Fruit fly (Drosophila melanogaster) whole organism, wandering third instar larva: ENCODE results near the gene Cby.

Experiments used
- Abd-B ChIP-seq: fragments of >200 bp; optimal IDR thresholded peaks from 2 replicates; lab custom pipeline; 2017; ENCODE audit warnings: missing biosample characterization, missing genetic modification characterization
- CG32264 ChIP-seq: fragments of 200-800 bp; sonication (Bioruptor generic); optimal IDR thresholded peaks from 2 replicates; lab custom pipeline; 2016; ENCODE audit warnings: missing biosample characterization, missing genetic modification characterization
- CG9705 ChIP-seq: fragments of 200-800 bp; sonication (Bioruptor generic); optimal IDR thresholded peaks from 2 replicates; lab custom pipeline; 2018; ENCODE audit warnings: missing biosample characterization, mild to moderate bottlenecking, missing genetic modification characterization
- CrebA ChIP-seq: fragments of 200-800 bp; sonication (Bioruptor generic); optimal IDR thresholded peaks from 2 replicates; lab custom pipeline; 2016; ENCODE audit warnings: missing biosample characterization, mild to moderate bottlenecking, missing genetic modification characterization, borderline replicate concordance
- Dfd ChIP-seq: fragments of >200 bp; optimal IDR thresholded peaks from 2 replicates; lab custom pipeline; 2017; ENCODE audit warnings: missing biosample characterization, missing genetic modification characterization
- Dif ChIP-seq: fragments of 200-275, 200-300 bp; sonication (Bioruptor generic); optimal IDR thresholded peaks from 2 replicates; lab custom pipeline; 2018; ENCODE audit warnings: missing biosample characterization, missing genetic modification characterization; ENCODE audit not compliant: partially characterized antibody
- GATAd ChIP-seq: sonication (Bioruptor generic); optimal IDR thresholded peaks from 2 replicates; lab custom pipeline; 2016; ENCODE audit warnings: missing biosample characterization, missing genetic modification characterization
- HLH106 ChIP-seq: fragments of 200-800 bp; optimal IDR thresholded peaks from 3 replicates; lab custom pipeline; 2019; ENCODE audit warnings: missing biosample characterization, mild to moderate bottlenecking, missing genetic modification characterization, moderate library complexity
- Hnf4 ChIP-seq: fragments of 200-800 bp; sonication (Bioruptor generic); optimal IDR thresholded peaks from 2 replicates; lab custom pipeline; 2016; ENCODE audit warnings: missing biosample characterization, mild to moderate bottlenecking, missing genetic modification characterization
- Hr78 ChIP-seq: fragments of >200 bp; optimal IDR thresholded peaks from 2 replicates; lab custom pipeline; 2017; ENCODE audit warnings: missing biosample characterization, missing genetic modification characterization
- Hr83 ChIP-seq: fragments of 200-300 bp; sonication (Bioruptor generic); optimal IDR thresholded peaks from 2 replicates; lab custom pipeline; 2016; ENCODE audit warnings: missing biosample characterization, mild to moderate bottlenecking, missing genetic modification characterization, moderate library complexity; ENCODE audit not compliant: poor library complexity, severe bottlenecking
- Jra ChIP-seq: sonication (Bioruptor generic); optimal IDR thresholded peaks from 2 replicates; lab custom pipeline; 2016; ENCODE audit warnings: missing biosample characterization, missing genetic modification characterization
- Mio ChIP-seq: sonication (Bioruptor generic); optimal IDR thresholded peaks from 2 replicates; lab custom pipeline; 2016; ENCODE audit warnings: missing biosample characterization, missing genetic modification characterization
- Myc ChIP-seq: fragments of >200 bp; optimal IDR thresholded peaks from 2 replicates; lab custom pipeline; 2017
- N ChIP-seq: fragments of >200 bp; optimal IDR thresholded peaks from 2 replicates; lab custom pipeline; 2018; ENCODE audit warnings: missing biosample characterization, missing external identifiers, missing genetic modification characterization
- OdsH ChIP-seq: fragments of 200-800 bp; sonication (Bioruptor generic); optimal IDR thresholded peaks from 2 replicates; lab custom pipeline; 2016; ENCODE audit warnings: missing biosample characterization, mild to moderate bottlenecking, missing genetic modification characterization
- Rel ChIP-seq, 2 experiments: fragments of 200-800 bp; sonication (Bioruptor generic) in 1 of 2; optimal IDR thresholded peaks; 2 replicates in 1 of 2; 3 replicates in 1 of 2; lab custom pipeline; 2016 to 2019; ENCODE audit warnings: mild to moderate bottlenecking in 2 of 2, missing biosample characterization in 2 of 2, missing genetic modification characterization in 2 of 2, moderate library complexity in 1 of 2
- Sp1 ChIP-seq: fragments of 200-800 bp; sonication (Bioruptor generic); optimal IDR thresholded peaks from 3 replicates; lab custom pipeline; 2019; ENCODE audit warnings: missing biosample characterization, mild to moderate bottlenecking, missing genetic modification characterization, moderate library complexity
- Vsx2 ChIP-seq: fragments of 200-300, 225-300 bp; sonication (Bioruptor generic); optimal IDR thresholded peaks from 2 replicates; lab custom pipeline; 2018; ENCODE audit warnings: missing biosample characterization, missing genetic modification characterization; ENCODE audit not compliant: partially characterized antibody
- br ChIP-seq: fragments of 200-800 bp; sonication (Bioruptor generic); optimal IDR thresholded peaks from 2 replicates; lab custom pipeline; 2016; ENCODE audit warnings: missing biosample characterization, missing genetic modification characterization
- brk ChIP-seq: fragments of 200-800 bp; sonication (Bioruptor generic); optimal IDR thresholded peaks from 2 replicates; lab custom pipeline; 2016; ENCODE audit warnings: missing biosample characterization, mild to moderate bottlenecking, missing genetic modification characterization
- dl ChIP-seq, 2 experiments: fragments of 175-275, 200-275 bp in 1 of 2; fragments of 200-275 bp in 1 of 2; sonication (Bioruptor generic); optimal IDR thresholded peaks; lab custom pipeline; 2018; ENCODE audit warnings: mild to moderate bottlenecking in 2 of 2, missing biosample characterization in 2 of 2, missing genetic modification characterization in 2 of 2, moderate library complexity in 2 of 2; ENCODE audit not compliant: partially characterized antibody in 2 of 2, insufficient read depth in 1 of 2
- dmrt93B ChIP-seq: fragments of 200-800 bp; sonication (Bioruptor generic); optimal IDR thresholded peaks from 2 replicates; lab custom pipeline; 2018; ENCODE audit warnings: missing biosample characterization, mild to moderate bottlenecking, missing genetic modification characterization
- dsf ChIP-seq: sonication (Bioruptor generic); optimal IDR thresholded peaks from 2 replicates; lab custom pipeline; 2016; ENCODE audit warnings: missing biosample characterization, missing genetic modification characterization, borderline replicate concordance
- ey ChIP-seq: fragments of 200-800 bp; sonication (Bioruptor generic); optimal IDR thresholded peaks from 2 replicates; lab custom pipeline; 2016; ENCODE audit warnings: missing biosample characterization, missing genetic modification characterization
- foxo ChIP-seq, 2 experiments: fragments of 200-800 bp; sonication (Bioruptor generic); optimal IDR thresholded peaks; 2 replicates in 1 of 2; 3 replicates in 1 of 2; lab custom pipeline; 2016 to 2017; ENCODE audit warnings: missing biosample characterization in 2 of 2, missing genetic modification characterization in 2 of 2
- fru ChIP-seq: fragments of 200-800 bp; sonication (Bioruptor generic); optimal IDR thresholded peaks from 3 replicates; lab custom pipeline; 2016; ENCODE audit warnings: missing biosample characterization, mild to moderate bottlenecking, missing genetic modification characterization
- h ChIP-seq: fragments of 200-800 bp; sonication (Bioruptor generic); optimal IDR thresholded peaks from 3 replicates; lab custom pipeline; 2016; ENCODE audit warnings: missing biosample characterization, mild to moderate bottlenecking, missing genetic modification characterization
- jim ChIP-seq: fragments of 175-275, 200-325 bp; sonication (Bioruptor generic); optimal IDR thresholded peaks from 2 replicates; lab custom pipeline; 2016; ENCODE audit warnings: missing biosample characterization, mild to moderate bottlenecking, missing genetic modification characterization
- lola ChIP-seq: fragments of >200 bp; optimal IDR thresholded peaks from 2 replicates; lab custom pipeline; 2017; ENCODE audit warnings: missing biosample characterization, missing genetic modification characterization
- pan ChIP-seq: fragments of >200 bp; optimal IDR thresholded peaks from 2 replicates; lab custom pipeline; 2017
- psq ChIP-seq: fragments of 200-800 bp; sonication (Bioruptor generic); optimal IDR thresholded peaks from 3 replicates; lab custom pipeline; 2017; ENCODE audit warnings: missing biosample characterization, mild to moderate bottlenecking, missing genetic modification characterization, moderate library complexity
- rgr ChIP-seq: fragments of 200-800 bp; sonication (Bioruptor generic); optimal IDR thresholded peaks from 3 replicates; lab custom pipeline; 2016; ENCODE audit warnings: missing biosample characterization, mild to moderate bottlenecking, missing genetic modification characterization
- sage ChIP-seq: fragments of 200-800 bp; sonication (Bioruptor generic); optimal IDR thresholded peaks from 2 replicates; lab custom pipeline; 2016; ENCODE audit warnings: missing biosample characterization, mild to moderate bottlenecking, missing genetic modification characterization
- sv ChIP-seq: fragments of 200-800 bp; sonication (Bioruptor generic); optimal IDR thresholded peaks from 3 replicates; lab custom pipeline; 2016; ENCODE audit warnings: missing biosample characterization, missing genetic modification characterization
- tai ChIP-seq: sonication (Bioruptor generic); optimal IDR thresholded peaks from 2 replicates; lab custom pipeline; 2016; ENCODE audit warnings: missing biosample characterization, missing genetic modification characterization
- usp ChIP-seq: fragments of >200 bp; optimal IDR thresholded peaks from 2 replicates; lab custom pipeline; 2017; ENCODE audit warnings: missing biosample characterization, missing genetic modification characterization
- woc ChIP-seq: sonication (Bioruptor generic); optimal IDR thresholded peaks from 2 replicates; lab custom pipeline; 2016; ENCODE audit warnings: missing biosample characterization, mild to moderate bottlenecking, missing genetic modification characterization

The Cby gene

dm6 chr3R:21857509-21857908 is 10.3 kb upstream of the Cby start:
- TF ChIP-seq Mio (GFP tag; lab: Kevin White, UChicago) (no peak), Dfd (no peak), dl (GFP tag; optimal IDR thresholded peaks at IDR 0.05; lab: Kevin White, UChicago; ENCODE audit: insufficient read depth in 1 of 2, partially characterized antibody in 2 of 2) (no peak), br (no peak), Hr83 (GFP tag; lab: Kevin White, UChicago) (no peak), Myc (lab: Kevin White, UChicago) (no peak), fru (GFP tag; lab: Kevin White, UChicago) (peak; percentile 36), Rel (GFP tag; optimal IDR thresholded peaks at IDR 0.05; lab: Kevin White, UChicago) (no peak), Rel (tag; optimal IDR thresholded peaks at IDR 0.05; lab: Kevin White, UChicago) (no peak), CG32264 (GFP tag; lab: Kevin White, UChicago) (no peak), Sp1 (GFP tag; lab: Kevin White, UChicago) (peak; percentile 11), rgr (no peak), Abd-B (GFP tag; lab: Kevin White, UChicago) (no peak), brk (GFP tag; lab: Kevin White, UChicago) (no peak), foxo (GFP tag; optimal IDR thresholded peaks at IDR 0.05; lab: Kevin White, UChicago) (peak in 1 of 2 experiments; percentile 26), sv (no peak), GATAd (GFP tag; lab: Kevin White, UChicago) (no peak), tai (GFP tag; lab: Kevin White, UChicago) (no peak), usp (GFP tag; lab: Kevin White, UChicago) (no peak), woc (GFP tag; lab: Kevin White, UChicago) (peak; percentile 17), ey (peak; percentile 6), OdsH (peak; percentile 6), Hnf4 (no peak), CG9705 (GFP tag; lab: Kevin White, UChicago) (no peak), psq (GFP tag; lab: Kevin White, UChicago) (peak; percentile 7), HLH106 (tag; lab: Kevin White, UChicago) (peak; percentile 28), dmrt93B (GFP tag; lab: Kevin White, UChicago) (no peak), Jra (no peak), jim (GFP tag; lab: Kevin White, UChicago) (no peak), dsf (GFP tag; lab: Kevin White, UChicago) (no peak), h (peak; percentile 13), Vsx2 (no peak), N (GFP tag; lab: Kevin White, UChicago) (no peak)

DNA sequence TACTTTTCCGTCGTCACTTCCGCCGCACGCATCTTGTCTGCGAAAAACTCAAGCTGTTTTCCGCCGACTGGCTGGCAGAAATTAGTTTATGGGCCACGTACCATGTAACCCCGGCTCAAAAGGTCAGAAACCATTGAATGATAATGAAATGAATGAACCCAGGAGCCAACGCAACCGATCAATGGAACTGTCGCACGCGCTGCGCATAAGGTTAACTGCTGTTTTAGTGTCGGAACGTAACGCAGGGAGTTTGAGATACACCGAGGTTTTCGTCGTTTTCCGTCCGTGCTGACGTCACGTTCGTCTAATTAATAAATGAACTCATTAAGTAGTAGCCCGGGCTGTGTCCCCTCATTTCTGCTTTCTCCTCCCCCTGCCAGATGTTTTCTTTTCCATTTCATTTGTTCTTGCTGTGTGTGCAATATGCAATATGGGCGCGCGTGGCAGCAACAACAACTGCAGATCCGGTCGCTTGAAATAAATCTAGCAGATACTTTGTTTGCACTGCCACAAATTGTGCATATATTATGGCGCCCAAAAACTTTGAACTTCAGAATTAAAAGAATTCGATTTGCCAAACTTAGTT is 9.4 kb upstream of the Cby start:
- no peak for TF ChIP-seq usp (GFP tag; lab: Kevin White, UChicago)
- no peak for TF ChIP-seq OdsH
- no peak for TF ChIP-seq foxo (GFP tag; optimal IDR thresholded peaks at IDR 0.05; lab: Kevin White, UChicago)
- no peak for TF ChIP-seq CG32264 (GFP tag; lab: Kevin White, UChicago)

dm6 chr3R:21859509-21859908 is 8.3 kb upstream of the Cby start:
- TF ChIP-seq Rel (GFP tag; optimal IDR thresholded peaks at IDR 0.05; lab: Kevin White, UChicago) = peak; percentile 70
- peak; percentile 75 for TF ChIP-seq Rel (tag; optimal IDR thresholded peaks at IDR 0.05; lab: Kevin White, UChicago)
- TF ChIP-seq Hr83 (GFP tag; lab: Kevin White, UChicago) = no peak
- TF ChIP-seq ey = peak; percentile 95
- TF ChIP-seq br = peak; percentile 95
- TF ChIP-seq CG32264 (GFP tag; lab: Kevin White, UChicago) = peak; percentile 68
- no peak for TF ChIP-seq Hr78 (GFP tag; lab: Kevin White, UChicago)
- peak; percentile 5 for TF ChIP-seq sv
- peak; percentile 97 for TF ChIP-seq fru (GFP tag; lab: Kevin White, UChicago)
- TF ChIP-seq CrebA (GFP tag; lab: Kevin White, UChicago) = peak; percentile 8
- peak; percentile 85 for TF ChIP-seq Jra
- peak in 1 of 2 experiments; percentile 96 for TF ChIP-seq foxo (GFP tag; optimal IDR thresholded peaks at IDR 0.05; lab: Kevin White, UChicago)
- no peak for TF ChIP-seq Vsx2
- peak; percentile 92 for TF ChIP-seq rgr
- peak; percentile 95 for TF ChIP-seq Sp1 (GFP tag; lab: Kevin White, UChicago)
- peak; percentile 1 for TF ChIP-seq GATAd (GFP tag; lab: Kevin White, UChicago)
- TF ChIP-seq N (GFP tag; lab: Kevin White, UChicago) = no peak
- no peak for TF ChIP-seq dl (GFP tag; optimal IDR thresholded peaks at IDR 0.05; lab: Kevin White, UChicago; ENCODE audit: insufficient read depth in 1 of 2, partially characterized antibody in 2 of 2)
- TF ChIP-seq Dif (GFP tag; lab: Kevin White, UChicago) = no peak
- peak; percentile 91 for TF ChIP-seq Hnf4
- TF ChIP-seq psq (GFP tag; lab: Kevin White, UChicago) = peak; percentile 94
- TF ChIP-seq OdsH = peak; percentile 92
- peak; percentile 76 for TF ChIP-seq dsf (GFP tag; lab: Kevin White, UChicago)
- TF ChIP-seq pan (lab: Kevin White, UChicago) = no peak
- peak; percentile 95 for TF ChIP-seq HLH106 (tag; lab: Kevin White, UChicago)
- TF ChIP-seq jim (GFP tag; lab: Kevin White, UChicago) = no peak
- TF ChIP-seq usp (GFP tag; lab: Kevin White, UChicago) = no peak
- no peak for TF ChIP-seq lola (GFP tag; lab: Kevin White, UChicago)
- TF ChIP-seq Dfd = no peak
- peak; percentile 85 for TF ChIP-seq CG9705 (GFP tag; lab: Kevin White, UChicago)
- TF ChIP-seq sage (GFP tag; lab: Kevin White, UChicago) = peak; percentile 86
- TF ChIP-seq dmrt93B (GFP tag; lab: Kevin White, UChicago) = peak; percentile 84
- no peak for TF ChIP-seq Abd-B (GFP tag; lab: Kevin White, UChicago)
- TF ChIP-seq Mio (GFP tag; lab: Kevin White, UChicago) = peak; percentile 12
- peak; percentile 85 for TF ChIP-seq brk (GFP tag; lab: Kevin White, UChicago)
- no peak for TF ChIP-seq Myc (lab: Kevin White, UChicago)
- TF ChIP-seq tai (GFP tag; lab: Kevin White, UChicago) = peak; percentile 83
- TF ChIP-seq woc (GFP tag; lab: Kevin White, UChicago) = peak; percentile 89
- peak; percentile 96 for TF ChIP-seq h
